Fruit fly (Drosophila melanogaster): ENCODE results near the gene Ufsp2.

DNA sequence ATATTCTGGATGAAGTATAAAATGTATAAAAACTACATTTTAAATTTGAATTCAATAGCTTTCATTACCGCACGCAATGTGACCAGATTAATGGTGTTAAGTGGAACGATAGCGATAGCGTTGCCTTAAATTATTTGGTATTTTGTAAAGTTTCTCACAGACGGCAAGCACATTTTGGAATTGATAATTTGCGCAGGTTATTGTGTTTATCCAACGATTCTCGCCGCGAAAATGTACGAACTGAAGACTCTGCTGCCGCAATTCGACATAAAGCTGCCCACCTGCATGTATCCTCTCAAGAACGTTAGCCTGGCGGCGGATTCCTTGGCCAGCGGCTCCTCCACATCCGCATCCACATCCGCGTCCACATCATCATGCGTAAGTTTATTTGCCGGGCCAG, 7.1 kb downstream of the Ufsp2 start, which contains the start of gene AIMP2:
- TF ChIP-seq CG8478 (optimal IDR thresholded peaks at IDR 0.05) (no peak), CTCF (optimal IDR thresholded peaks at IDR 0.05) (no peak)

Measured in S2 (cell line).